Worm (Caenorhabditis elegans) whole organism, mixed stage, embryonic: ENCODE data around the gene C16B8.2.

Experiments used
- ceh-83 ChIP-seq: fragments of 200-800 bp; sonication (Bioruptor generic); optimal IDR thresholded peaks from 2 replicates; lab custom pipeline; 2018; ENCODE audit warnings: mild to moderate bottlenecking, missing genetic modification characterization, missing compliant biosample characterization
- elt-1 ChIP-seq: sonication (generic microtip); optimal IDR thresholded peaks from 2 replicates; lab custom pipeline; 2017; ENCODE audit warnings: missing genetic modification characterization, mild to moderate bottlenecking, missing compliant biosample characterization, antibody characterized with exemption, moderate library complexity, borderline replicate concordance; ENCODE audit not compliant: insufficient read depth
- lsy-2 ChIP-seq: fragments of 150-350 bp; optimal IDR thresholded peaks from 2 replicates; lab custom pipeline; 2014; ENCODE audit warnings: missing biosample characterization, missing genetic modification characterization
- nhr-12 ChIP-seq: fragments of 150-350 bp; optimal IDR thresholded peaks from 2 replicates; lab custom pipeline; 2014; ENCODE audit warnings: missing biosample characterization, missing genetic modification characterization
- nhr-2 ChIP-seq: fragments of 150-350 bp; optimal IDR thresholded peaks from 2 replicates; lab custom pipeline; 2014; ENCODE audit warnings: missing biosample characterization, missing genetic modification characterization
- nhr-28 ChIP-seq: fragments of 150-350 bp; optimal IDR thresholded peaks from 2 replicates; lab custom pipeline; 2014; ENCODE audit warnings: missing biosample characterization, missing genetic modification characterization
- snpc-4 ChIP-seq: fragments of 150-350 bp; optimal IDR thresholded peaks from 2 replicates; lab custom pipeline; 2014; ENCODE audit warnings: missing biosample characterization, missing genetic modification characterization
- sptf-1 ChIP-seq: sonication (generic microtip); optimal IDR thresholded peaks from 2 replicates; lab custom pipeline; 2017; ENCODE audit warnings: mild to moderate bottlenecking, missing genetic modification characterization, moderate library complexity, missing compliant biosample characterization
- unc-39 ChIP-seq: fragments of 150-350 bp; optimal IDR thresholded peaks from 2 replicates; lab custom pipeline; 2014; ENCODE audit warnings: missing biosample characterization, missing genetic modification characterization
- unc-62 ChIP-seq: fragments of 150-350 bp; optimal IDR thresholded peaks from 2 replicates; lab custom pipeline; 2014; ENCODE audit warnings: missing biosample characterization, missing genetic modification reagents, missing genetic modification characterization
- ztf-11 ChIP-seq: fragments of 150-350 bp; optimal IDR thresholded peaks from 2 replicates; lab custom pipeline; 2014; ENCODE audit warnings: missing biosample characterization, missing genetic modification characterization

DNA sequence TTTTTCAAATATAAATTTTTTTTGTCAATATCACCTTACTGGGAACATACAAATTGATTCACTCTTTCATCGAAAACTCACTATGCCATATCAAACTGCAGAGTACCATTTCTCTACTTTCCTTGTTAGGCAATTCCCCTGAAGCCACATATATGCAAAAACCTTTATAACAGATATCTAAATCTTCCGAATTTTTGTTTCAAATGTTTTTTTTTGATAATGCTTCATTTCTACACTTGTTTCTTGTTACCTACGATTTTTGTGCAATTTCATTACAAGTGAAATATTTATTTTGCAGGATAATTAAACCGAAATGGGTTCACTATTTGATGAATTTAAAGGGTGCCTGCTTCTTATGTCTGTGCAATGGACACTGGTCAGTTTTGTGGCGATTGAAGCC, 46.1 kb downstream of the C16B8.2 start, which contains the start of gene T22B2.2:
- no peak for TF ChIP-seq nhr-2 (tag; lab: Kevin White, UChicago)
- TF ChIP-seq ztf-11 (tag; lab: Kevin White, UChicago) = no peak
- TF ChIP-seq elt-1 (tag; lab: Kevin White, UChicago) = no peak
- no peak for TF ChIP-seq snpc-4 (tag; lab: Kevin White, UChicago)
- TF ChIP-seq unc-62 = no peak
- no peak for TF ChIP-seq ceh-83 (GFP tag; lab: Kevin White, UChicago)
- TF ChIP-seq unc-39 (tag; lab: Kevin White, UChicago) = no peak
- TF ChIP-seq sptf-1 (tag; lab: Kevin White, UChicago) = no peak
- no peak for TF ChIP-seq nhr-12 (tag; lab: Kevin White, UChicago)
- no peak for TF ChIP-seq lsy-2 (tag; lab: Kevin White, UChicago)
- TF ChIP-seq nhr-28 (tag; lab: Kevin White, UChicago) = no peak
